Worm (Caenorhabditis elegans) whole organism, L2 larva: ENCODE data around the gene Y41D4B.15.

ENCODE experiments used
- R02D3.7 ChIP-seq: fragments of 150-350 bp; optimal IDR thresholded peaks from 2 replicates; lab custom pipeline; 2014; ENCODE audit warnings: missing biosample characterization, missing genetic modification characterization
- Y55F3AM.14 ChIP-seq: fragments of 200-800 bp; sonication (Bioruptor generic); optimal IDR thresholded peaks from 2 replicates; lab custom pipeline; 2018; ENCODE audit warnings: mild to moderate bottlenecking, missing genetic modification characterization, missing compliant biosample characterization
- ZK546.5 ChIP-seq: sonication (generic microtip); optimal IDR thresholded peaks from 2 replicates; lab custom pipeline; 2017; ENCODE audit warnings: missing biosample characterization, missing genetic modification characterization
- alr-1 ChIP-seq: fragments of 150-350 bp; optimal IDR thresholded peaks from 2 replicates; lab custom pipeline; 2014; ENCODE audit warnings: missing biosample characterization, missing genetic modification characterization
- aly-2 ChIP-seq: fragments of 150-350 bp; optimal IDR thresholded peaks from 2 replicates; lab custom pipeline; 2014; ENCODE audit warnings: missing biosample characterization, missing genetic modification characterization
- ama-1 ChIP-seq: fragments of 150-350 bp; optimal IDR thresholded peaks from 2 replicates; lab custom pipeline; 2018; ENCODE audit warnings: inconsistent platforms
- blmp-1 ChIP-seq: sonication (generic microtip); optimal IDR thresholded peaks from 2 replicates; lab custom pipeline; 2017; ENCODE audit warnings: missing genetic modification characterization, mild to moderate bottlenecking, missing compliant biosample characterization, antibody characterized with exemption, moderate library complexity; ENCODE audit not compliant: insufficient read depth
- ceh-16 ChIP-seq: fragments of 150-350 bp; optimal IDR thresholded peaks from 2 replicates; lab custom pipeline; 2014; ENCODE audit warnings: missing biosample characterization, missing genetic modification characterization
- ceh-82 ChIP-seq: fragments of 150-350 bp; optimal IDR thresholded peaks from 2 replicates; lab custom pipeline; 2014; ENCODE audit warnings: missing biosample characterization, missing genetic modification characterization
- dmd-4 ChIP-seq: sonication (generic microtip); optimal IDR thresholded peaks from 2 replicates; lab custom pipeline; 2017; ENCODE audit warnings: missing biosample characterization, missing genetic modification characterization
- elt-1 ChIP-seq: fragments of 150-350 bp; optimal IDR thresholded peaks from 2 replicates; lab custom pipeline; 2014; ENCODE audit warnings: missing biosample characterization, missing genetic modification characterization
- gmeb-1 ChIP-seq: fragments of 150-350 bp; optimal IDR thresholded peaks from 2 replicates; lab custom pipeline; 2014; ENCODE audit warnings: missing biosample characterization, missing genetic modification characterization
- lin-11 ChIP-seq: fragments of 150-350 bp; sonication (generic microtip); optimal IDR thresholded peaks from 2 replicates; lab custom pipeline; 2014; ENCODE audit warnings: missing biosample characterization, missing genetic modification characterization, inconsistent platforms, mixed read lengths
- lin-13 ChIP-seq: fragments of 150-350 bp; optimal IDR thresholded peaks from 2 replicates; lab custom pipeline; 2014; ENCODE audit warnings: missing biosample characterization, missing genetic modification reagents, missing genetic modification characterization
- lin-39 ChIP-seq: fragments of 150-350 bp; optimal IDR thresholded peaks from 2 replicates; lab custom pipeline; 2014; ENCODE audit warnings: missing biosample characterization, missing genetic modification reagents, missing genetic modification characterization
- lsy-2 ChIP-seq, 2 experiments: fragments of 150-350 bp in 1 of 2; sonication (generic microtip) in 1 of 2; optimal IDR thresholded peaks; 2 replicates each; lab custom pipeline; 2014 to 2017; ENCODE audit warnings: missing biosample characterization in 2 of 2, missing genetic modification characterization in 2 of 2
- mbf-1 ChIP-seq: sonication (generic microtip); optimal IDR thresholded peaks from 2 replicates; lab custom pipeline; 2017; ENCODE audit warnings: missing biosample characterization, missing genetic modification characterization
- mdl-1 ChIP-seq, 2 experiments: fragments of 150-350 bp in 1 of 2; sonication (generic microtip) in 1 of 2; optimal IDR thresholded peaks; 2 replicates each; lab custom pipeline; 2017; ENCODE audit warnings: missing biosample characterization in 2 of 2, missing genetic modification characterization in 2 of 2
- nhr-11 ChIP-seq: fragments of 150-350 bp; optimal IDR thresholded peaks from 2 replicates; lab custom pipeline; 2014; ENCODE audit warnings: missing biosample characterization, missing genetic modification characterization
- nhr-12 ChIP-seq: fragments of 150-350 bp; optimal IDR thresholded peaks from 2 replicates; lab custom pipeline; 2014; ENCODE audit warnings: missing biosample characterization, missing genetic modification characterization
- nhr-129 ChIP-seq: fragments of 150-350 bp; optimal IDR thresholded peaks from 2 replicates; lab custom pipeline; 2014; ENCODE audit warnings: missing biosample characterization, missing genetic modification characterization
- nhr-23 ChIP-seq: fragments of 150-350 bp; optimal IDR thresholded peaks from 2 replicates; lab custom pipeline; 2014; ENCODE audit warnings: missing biosample characterization, missing genetic modification reagents, missing genetic modification characterization
- nhr-237 ChIP-seq: fragments of 150-350 bp; optimal IDR thresholded peaks from 2 replicates; lab custom pipeline; 2014; ENCODE audit warnings: missing biosample characterization, missing genetic modification characterization
- nhr-25 ChIP-seq: fragments of 150-350 bp; sonication (generic microtip); optimal IDR thresholded peaks from 3 replicates; lab custom pipeline; 2014; ENCODE audit warnings: missing biosample characterization, missing genetic modification characterization
- sem-4 ChIP-seq: fragments of 150-350 bp; optimal IDR thresholded peaks from 2 replicates; lab custom pipeline; 2014; ENCODE audit warnings: missing biosample characterization, missing genetic modification reagents, missing genetic modification characterization
- skn-1 ChIP-seq: sonication (generic microtip); optimal IDR thresholded peaks from 2 replicates; lab custom pipeline; 2017; ENCODE audit warnings: missing biosample characterization, missing genetic modification characterization
- sma-9 ChIP-seq, 2 experiments: fragments of 150-350 bp in 1 of 2; sonication (generic microtip) in 1 of 2; optimal IDR thresholded peaks; 2 replicates each; lab custom pipeline; 2014 to 2016; ENCODE audit warnings: missing genetic modification characterization in 2 of 2, mild to moderate bottlenecking in 1 of 2, missing biosample characterization in 1 of 2, missing compliant biosample characterization in 1 of 2, missing genetic modification reagents in 1 of 2, moderate library complexity in 1 of 2
- snpc-4 ChIP-seq: fragments of 150-350 bp; optimal IDR thresholded peaks from 2 replicates; lab custom pipeline; 2014; ENCODE audit warnings: missing biosample characterization, missing genetic modification characterization
- unc-39 ChIP-seq: fragments of 150-350 bp; optimal IDR thresholded peaks from 2 replicates; lab custom pipeline; 2014; ENCODE audit warnings: missing biosample characterization, missing genetic modification characterization
- ztf-1 ChIP-seq: fragments of 200-800 bp; sonication (Bioruptor generic); conservative IDR thresholded peaks from 2 replicates; pipeline ENCODE4 v1.3.6; 2022; ENCODE audit warnings: missing genetic modification characterization, missing compliant biosample characterization
- ztf-4 ChIP-seq: fragments of 150-350 bp; optimal IDR thresholded peaks from 2 replicates; lab custom pipeline; 2014; ENCODE audit warnings: missing biosample characterization, missing genetic modification characterization

Y41D4B.15 gene

ce11 chrIV:1523418-1523817 is 40.5 kb upstream of the Y41D4B.15 start, which contains the start of gene K03H6.1:
Gene K03H6.1 (plus strand): TSS chrIV:1523718.
- TF ChIP-seq skn-1 (tag; lab: Kevin White, UChicago) = no peak
- no peak for TF ChIP-seq nhr-11 (tag; lab: Kevin White, UChicago)
- TF ChIP-seq ZK546.5 = no peak
- no peak for TF ChIP-seq mdl-1 (tag; optimal IDR thresholded peaks at IDR 0.05; lab: Kevin White, UChicago)
- no peak for TF ChIP-seq lin-39 (tag; lab: Kevin White, UChicago)
- no peak for TF ChIP-seq ama-1 (lab: Kevin White, UChicago)
- no peak for TF ChIP-seq dmd-4 (tag; lab: Kevin White, UChicago)
- TF ChIP-seq lin-13 (GFP tag; lab: Kevin White, UChicago) = no peak
- no peak for TF ChIP-seq ceh-82 (tag; lab: Kevin White, UChicago)
- no peak for TF ChIP-seq sma-9 (GFP tag; optimal IDR thresholded peaks at IDR 0.05; lab: Kevin White, UChicago)
- TF ChIP-seq sma-9 (tag; optimal IDR thresholded peaks at IDR 0.05; lab: Kevin White, UChicago) = no peak
- TF ChIP-seq sem-4 (tag; lab: Kevin White, UChicago) = no peak
- TF ChIP-seq alr-1 (tag; lab: Kevin White, UChicago) = no peak
- no peak for TF ChIP-seq mbf-1 (tag; lab: Kevin White, UChicago)
- no peak for TF ChIP-seq nhr-25 (tag; lab: Kevin White, UChicago)
- TF ChIP-seq snpc-4 = no peak
- no peak for TF ChIP-seq Y55F3AM.14
- no peak for TF ChIP-seq nhr-23 (tag; lab: Kevin White, UChicago)

ce11 chrIV:1536316-1536715 is 27.6 kb upstream of the Y41D4B.15 start, which contains the start of gene K03H6.5:
Gene K03H6.5 (minus strand): TSS chrIV:1536416.
- TF ChIP-seq lin-11 (tag; lab: Kevin White, UChicago) (no peak), ztf-4 (tag; lab: Kevin White, UChicago) (no peak), lsy-2 (tag; optimal IDR thresholded peaks at IDR 0.05; lab: Kevin White, UChicago) (no peak), aly-2 (tag; lab: Kevin White, UChicago) (no peak), mdl-1 (tag; optimal IDR thresholded peaks at IDR 0.05; lab: Kevin White, UChicago) (no peak)

DNA sequence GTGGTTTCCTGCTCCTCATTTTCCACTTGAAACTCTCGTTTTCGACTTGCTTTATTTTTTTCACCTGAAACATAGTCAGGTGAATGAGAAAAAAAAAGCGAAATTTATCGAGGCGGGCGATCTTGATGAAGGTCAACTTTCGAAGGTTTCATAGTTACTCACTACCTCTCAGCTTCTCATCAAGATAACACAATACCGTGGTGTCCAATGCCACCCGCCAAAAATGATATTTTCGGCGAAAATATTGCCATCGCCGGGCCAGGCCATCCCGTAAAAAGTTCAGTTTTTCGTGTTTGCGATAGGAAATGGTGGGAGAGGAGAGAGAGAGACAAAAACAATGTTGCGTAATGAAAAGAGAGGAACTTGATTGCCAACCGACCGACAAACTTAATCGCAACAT is 16.8 kb upstream of the Y41D4B.15 start:
- TF ChIP-seq ztf-1 (no peak), ceh-16 (tag; lab: Kevin White, UChicago) (peak; percentile 63), alr-1 (tag; lab: Kevin White, UChicago) (no peak), aly-2 (tag; lab: Kevin White, UChicago) (no peak), nhr-23 (tag; lab: Kevin White, UChicago) (no peak), sma-9 (GFP tag; optimal IDR thresholded peaks at IDR 0.05; lab: Kevin White, UChicago) (no peak), sma-9 (tag; optimal IDR thresholded peaks at IDR 0.05; lab: Kevin White, UChicago) (no peak), unc-39 (tag; lab: Kevin White, UChicago) (no peak), nhr-129 (tag; lab: Kevin White, UChicago) (no peak), snpc-4 (no peak), ceh-82 (tag; lab: Kevin White, UChicago) (no peak), nhr-25 (tag; lab: Kevin White, UChicago) (peak; percentile 64), nhr-12 (no peak), mdl-1 (tag; optimal IDR thresholded peaks at IDR 0.05; lab: Kevin White, UChicago) (no peak), blmp-1 (peak; percentile 88), skn-1 (tag; lab: Kevin White, UChicago) (no peak), nhr-237 (no peak), gmeb-1 (no peak)
- TF ChIP-seq, all 48 proteins: peak for 3

DNA sequence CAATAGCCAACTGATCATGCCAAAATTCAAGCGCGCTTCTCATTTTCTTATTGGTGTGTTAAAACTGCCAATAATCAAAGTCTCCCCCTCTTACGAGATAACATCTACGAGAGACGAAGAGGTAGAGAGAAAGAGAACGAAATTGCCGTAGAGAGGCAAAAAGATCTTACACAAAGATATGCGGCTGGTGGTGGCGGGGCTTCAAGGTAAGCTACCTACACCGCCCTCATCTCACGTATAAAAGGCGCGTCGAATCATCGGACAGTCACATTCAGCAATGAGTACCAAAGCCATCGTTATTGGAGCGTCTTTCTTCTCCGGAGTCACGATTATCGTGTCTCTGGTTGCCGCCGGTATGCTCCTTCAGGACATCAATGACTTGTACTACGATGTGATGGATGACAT is 15.4 kb upstream of the Y41D4B.15 start, which contains the start of gene col-107:
Gene col-107, plus strand, starts transcription at position 265 of the 405 bp plus-strand sequence.
- TF ChIP-seq elt-1 (tag; lab: Kevin White, UChicago) (no peak), ama-1 (lab: Kevin White, UChicago) (peak; percentile 89), ztf-4 (tag; lab: Kevin White, UChicago) (no peak), snpc-4 (no peak), nhr-25 (tag; lab: Kevin White, UChicago) (peak; percentile 67), ceh-16 (tag; lab: Kevin White, UChicago) (peak; percentile 50), R02D3.7 (tag; lab: Kevin White, UChicago) (no peak), nhr-23 (tag; lab: Kevin White, UChicago) (no peak), blmp-1 (peak; percentile 12)
